Fruit fly (Drosophila melanogaster): ENCODE results near the gene Ets21C.

Gene Ets21C

dm6 chr2L:544444-545179 lies 8.1 kb downstream of the Ets21C start, which contains the start of the genes Spp and nAChRbeta3 (continued):
- TF ChIP-seq CG4282 (GFP tag; optimal IDR thresholded peaks at IDR 0.05) (no peak), CG4404 (GFP tag; IDR thresholded peaks at IDR 0.05) (no peak), CG13123 (GFP tag; optimal IDR thresholded peaks at IDR 0.05) (no peak), CG15696 (tag; optimal IDR thresholded peaks at IDR 0.05) (no peak), CG4707 (GFP tag; optimal IDR thresholded peaks at IDR 0.05) (no peak), bcd (GFP tag; optimal IDR thresholded peaks at IDR 0.05) (no peak), CG8924 (tag; optimal IDR thresholded peaks at IDR 0.05) (no peak), B-H2 (GFP tag; optimal IDR thresholded peaks at IDR 0.05) (no peak), klu (GFP tag; IDR thresholded peaks at IDR 0.05) (no peak), corto (GFP tag; optimal IDR thresholded peaks at IDR 0.05) (no peak), dan (GFP tag; IDR thresholded peaks at IDR 0.05) (no peak), Atf6 (GFP tag; IDR thresholded peaks at IDR 0.05) (no peak), CG11504 (tag; optimal IDR thresholded peaks at IDR 0.05) (no peak), NK7.1 (GFP tag; optimal IDR thresholded peaks at IDR 0.05) (no peak), CHES-1-like (GFP tag; optimal IDR thresholded peaks at IDR 0.05) (no peak), CG17568 (GFP tag; optimal IDR thresholded peaks at IDR 0.05) (no peak), nmo (GFP tag; optimal IDR thresholded peaks at IDR 0.05) (no peak), gsb (GFP tag; IDR thresholded peaks at IDR 0.05) (no peak), Ada2b (GFP tag; IDR thresholded peaks at IDR 0.05) (no peak), sug (tag; optimal IDR thresholded peaks at IDR 0.05) (peak; percentile 56), Opbp (GFP tag; IDR thresholded peaks at IDR 0.05; ENCODE audit: partially characterized antibody) (peak; percentile 62; the same call in 1 of the 3 replicates), D (optimal IDR thresholded peaks at IDR 0.05) (no peak), D (GFP tag; optimal IDR thresholded peaks at IDR 0.05) (no peak), CG6654 (GFP tag; optimal IDR thresholded peaks at IDR 0.05) (no peak), CG10209 (GFP tag; optimal IDR thresholded peaks at IDR 0.05) (no peak), hb (GFP tag; IDR thresholded peaks at IDR 0.05; ENCODE audit: partially characterized antibody) (0 out of 3 replicates have a peak, but pooled peaks have one; percentile 13), Side (GFP tag; optimal IDR thresholded peaks at IDR 0.05) (no peak), HHEX (GFP tag; optimal IDR thresholded peaks at IDR 0.05) (no peak), sisA (GFP tag; IDR thresholded peaks at IDR 0.05) (no peak), crp (GFP tag; optimal IDR thresholded peaks at IDR 0.05) (no peak), prd (optimal IDR thresholded peaks at IDR 0.05) (no peak), prd (GFP tag; IDR thresholded peaks at IDR 0.05) (no peak), Bgb (GFP tag; IDR thresholded peaks at IDR 0.05; ENCODE audit: partially characterized antibody) (peak; percentile 59), CG15073 (GFP tag; optimal IDR thresholded peaks at IDR 0.05) (no peak), CG7271 (tag; optimal IDR thresholded peaks at IDR 0.05) (no peak), CG3838 (GFP tag; optimal IDR thresholded peaks at IDR 0.05) (no peak), btn (GFP tag; optimal IDR thresholded peaks at IDR 0.05) (no peak), onecut (GFP tag; IDR thresholded peaks at IDR 0.05) (no peak), CG11085 (GFP tag; IDR thresholded peaks at IDR 0.05) (no peak), lmd (GFP tag; IDR thresholded peaks at IDR 0.05) (no peak), CG11456 (GFP tag; IDR thresholded peaks at IDR 0.05) (0 out of 3 replicates have a peak, but pooled peaks have one; percentile 7), Xrp1 (GFP tag; IDR thresholded peaks at IDR 0.05) (no peak), CG6765 (GFP tag; optimal IDR thresholded peaks at IDR 0.05) (no peak), fu2 (GFP tag; optimal IDR thresholded peaks at IDR 0.05) (peak; percentile 4), CG11247 (GFP tag; IDR thresholded peaks at IDR 0.05) (no peak), knrl (GFP tag; IDR thresholded peaks at IDR 0.05; ENCODE audit: partially characterized antibody) (0 out of 3 replicates have a peak, but pooled peaks have one; percentile 37), CG11723 (GFP tag; optimal IDR thresholded peaks at IDR 0.05) (no peak), Oaz (GFP tag; IDR thresholded peaks at IDR 0.05) (no peak), CrebB (tag; optimal IDR thresholded peaks at IDR 0.05) (no peak), HLH4C (GFP tag; IDR thresholded peaks at IDR 0.05; ENCODE audit: partially characterized antibody) (peak; percentile 68)

Measured in whole organism, embryonic.